Fruit fly (Drosophila melanogaster) whole organism, prepupa: Measurements from ENCODE around the gene Hrd3.

Source experiments
- Blimp-1 ChIP-seq: fragments of 200-800 bp; sonication (Bioruptor generic); optimal IDR thresholded peaks from 3 replicates; lab custom pipeline; 2017; ENCODE audit warnings: missing biosample characterization, missing genetic modification characterization, mild to moderate bottlenecking, moderate library complexity, missing genetic modification reagents
- CG10631 ChIP-seq: fragments of 200-800 bp; sonication (Bioruptor generic); optimal IDR thresholded peaks from 2 replicates; lab custom pipeline; 2016; ENCODE audit warnings: missing biosample characterization, missing genetic modification characterization
- CG10669 ChIP-seq: fragments of 200-800 bp; sonication (Bioruptor generic); optimal IDR thresholded peaks from 3 replicates; lab custom pipeline; 2018; ENCODE audit warnings: missing biosample characterization, mild to moderate bottlenecking, missing genetic modification characterization, moderate library complexity
- CG11294 ChIP-seq: fragments of 200-800 bp; sonication (Bioruptor generic); IDR thresholded peaks from 2 replicates; pipeline ENCODE4 v1.3.6; 2022; ENCODE audit warnings: missing biosample characterization, missing genetic modification characterization
- CG11762 ChIP-seq: fragments of 200-800 bp; sonication (Bioruptor generic); optimal IDR thresholded peaks from 3 replicates; lab custom pipeline; 2016; ENCODE audit warnings: missing biosample characterization, missing genetic modification characterization; ENCODE audit not compliant: insufficient read depth
- CG11902 ChIP-seq: fragments of 200-800 bp; sonication (Bioruptor generic); optimal IDR thresholded peaks from 3 replicates; lab custom pipeline; 2016; ENCODE audit warnings: missing biosample characterization, missing genetic modification characterization
- CG15336 ChIP-seq: fragments of 200-800 bp; sonication (Bioruptor generic); IDR thresholded peaks from 2 replicates; pipeline ENCODE4 v1.3.6; 2022; ENCODE audit warnings: missing biosample characterization, missing genetic modification characterization
- CG16779 ChIP-seq: fragments of 200-800 bp; sonication (Bioruptor generic); optimal IDR thresholded peaks from 3 replicates; lab custom pipeline; 2017; ENCODE audit warnings: missing biosample characterization, mild to moderate bottlenecking, missing genetic modification characterization
- CG3032 ChIP-seq: fragments of 200-800 bp; optimal IDR thresholded peaks from 2 replicates; lab custom pipeline; 2019; ENCODE audit warnings: missing biosample characterization, mild to moderate bottlenecking, missing genetic modification characterization, moderate library complexity
- CG31627 ChIP-seq: fragments of 200-800 bp; sonication (Bioruptor generic); optimal IDR thresholded peaks from 3 replicates; lab custom pipeline; 2016; ENCODE audit warnings: missing biosample characterization, missing genetic modification characterization
- CG32006 ChIP-seq: fragments of 200-800 bp; sonication (Bioruptor generic); optimal IDR thresholded peaks from 3 replicates; lab custom pipeline; 2017; ENCODE audit warnings: missing biosample characterization, mild to moderate bottlenecking, missing genetic modification characterization
- CG34406 ChIP-seq: fragments of 200-800 bp; sonication (Bioruptor generic); optimal IDR thresholded peaks from 3 replicates; lab custom pipeline; 2016; ENCODE audit warnings: missing biosample characterization, missing genetic modification characterization
- CG3919 ChIP-seq: fragments of 200-800 bp; sonication (Bioruptor generic); optimal IDR thresholded peaks from 3 replicates; lab custom pipeline; 2016; ENCODE audit warnings: missing biosample characterization, missing genetic modification characterization
- CG4318 ChIP-seq: fragments of 200-800 bp; sonication (Bioruptor generic); optimal IDR thresholded peaks from 3 replicates; lab custom pipeline; 2017; ENCODE audit warnings: missing biosample characterization, mild to moderate bottlenecking, missing genetic modification characterization
- CG6163 ChIP-seq: fragments of 200-800 bp; sonication (Bioruptor generic); IDR thresholded peaks from 3 replicates; pipeline ENCODE4 v1.3.6; 2022; ENCODE audit warnings: missing biosample characterization, missing genetic modification characterization
- CG6276 ChIP-seq: fragments of 200-800 bp; sonication (Bioruptor generic); optimal IDR thresholded peaks from 2 replicates; lab custom pipeline; 2017; ENCODE audit warnings: missing biosample characterization, mild to moderate bottlenecking, missing genetic modification characterization
- CG6792 ChIP-seq: fragments of 200-800 bp; sonication (Bioruptor generic); optimal IDR thresholded peaks from 3 replicates; lab custom pipeline; 2016; ENCODE audit warnings: missing biosample characterization, missing genetic modification characterization
- CG7368 ChIP-seq: fragments of 200-800 bp; sonication (Bioruptor generic); optimal IDR thresholded peaks from 3 replicates; lab custom pipeline; 2016; ENCODE audit warnings: missing biosample characterization, missing genetic modification characterization
- CG8119 ChIP-seq: fragments of 200-800 bp; sonication (Bioruptor generic); IDR thresholded peaks from 3 replicates; pipeline ENCODE4 v1.3.6; 2022; ENCODE audit warnings: missing biosample characterization, missing genetic modification characterization
- CG8319 ChIP-seq: fragments of 200-800 bp; sonication (Bioruptor generic); optimal IDR thresholded peaks from 3 replicates; lab custom pipeline; 2016; ENCODE audit warnings: missing biosample characterization, missing genetic modification characterization
- CG9139 ChIP-seq: fragments of 200-800 bp; sonication (Bioruptor generic); optimal IDR thresholded peaks from 3 replicates; lab custom pipeline; 2017; ENCODE audit warnings: missing biosample characterization, mild to moderate bottlenecking, missing genetic modification characterization
- Eip78C ChIP-seq: fragments of 200-800 bp; sonication (Bioruptor generic); peaks from one replicate; lab custom pipeline; 2016; ENCODE audit warnings: missing biosample characterization, missing genetic modification characterization
- Ets21C ChIP-seq: fragments of 200-800 bp; sonication (Bioruptor generic); optimal IDR thresholded peaks from 3 replicates; lab custom pipeline; 2016; ENCODE audit warnings: missing biosample characterization, missing genetic modification characterization
- Ets96B ChIP-seq: fragments of 200-800 bp; optimal IDR thresholded peaks from 2 replicates; lab custom pipeline; 2019; ENCODE audit warnings: missing biosample characterization, mild to moderate bottlenecking, missing genetic modification characterization, moderate library complexity
- Hr39 ChIP-seq: fragments of 200-800 bp; sonication (Bioruptor generic); optimal IDR thresholded peaks from 2 replicates; lab custom pipeline; 2016; ENCODE audit warnings: missing biosample characterization, missing genetic modification characterization
- Hr4 ChIP-seq: fragments of 200-800 bp; sonication (Bioruptor generic); optimal IDR thresholded peaks from 3 replicates; lab custom pipeline; 2016; ENCODE audit warnings: missing biosample characterization, missing genetic modification characterization
- Lpt ChIP-seq: fragments of 200-800 bp; sonication (Bioruptor generic); optimal IDR thresholded peaks from 3 replicates; lab custom pipeline; 2016; ENCODE audit warnings: missing biosample characterization, missing genetic modification characterization
- Met ChIP-seq: fragments of 200-800 bp; sonication (Bioruptor generic); optimal IDR thresholded peaks from 3 replicates; lab custom pipeline; 2016; ENCODE audit warnings: missing biosample characterization, missing genetic modification characterization
- OdsH ChIP-seq: fragments of 200-800 bp; sonication (Bioruptor generic); optimal IDR thresholded peaks from 3 replicates; lab custom pipeline; 2016; ENCODE audit warnings: missing biosample characterization, missing genetic modification characterization
- Smox ChIP-seq: fragments of 200-800 bp; sonication (Bioruptor generic); optimal IDR thresholded peaks from 3 replicates; lab custom pipeline; 2016; ENCODE audit warnings: missing biosample characterization, missing genetic modification characterization
- Sox14 ChIP-seq: fragments of 200-800 bp; sonication (Bioruptor generic); optimal IDR thresholded peaks from 3 replicates; lab custom pipeline; 2016; ENCODE audit warnings: missing biosample characterization, missing genetic modification characterization
- achi ChIP-seq: fragments of 200-800 bp; sonication (Bioruptor generic); optimal IDR thresholded peaks from 3 replicates; lab custom pipeline; 2016; ENCODE audit warnings: missing biosample characterization, missing genetic modification characterization
- acj6 ChIP-seq: fragments of 200-800 bp; sonication (Bioruptor generic); optimal IDR thresholded peaks from 3 replicates; lab custom pipeline; 2016; ENCODE audit warnings: missing biosample characterization, missing genetic modification characterization
- cyc ChIP-seq: fragments of 200-800 bp; sonication (Bioruptor generic); optimal IDR thresholded peaks from 3 replicates; lab custom pipeline; 2016; ENCODE audit warnings: missing biosample characterization, missing genetic modification characterization
- dac ChIP-seq: fragments of 200-800 bp; sonication (Bioruptor generic); optimal IDR thresholded peaks from 2 replicates; lab custom pipeline; 2017; ENCODE audit warnings: missing biosample characterization, mild to moderate bottlenecking, missing genetic modification characterization
- dsx ChIP-seq: fragments of 200-800 bp; optimal IDR thresholded peaks from 3 replicates; lab custom pipeline; 2019; ENCODE audit warnings: missing biosample characterization, mild to moderate bottlenecking, missing genetic modification characterization, moderate library complexity; ENCODE audit not compliant: poor library complexity, severe bottlenecking
- eg ChIP-seq: fragments of 200-800 bp; sonication (Bioruptor generic); IDR thresholded peaks from 3 replicates; pipeline ENCODE4 v1.3.6; 2022; ENCODE audit warnings: missing biosample characterization, missing genetic modification characterization
- esn ChIP-seq: fragments of 200-800 bp; sonication (Bioruptor generic); optimal IDR thresholded peaks from 2 replicates; lab custom pipeline; 2016; ENCODE audit warnings: missing biosample characterization, mild to moderate bottlenecking, missing genetic modification characterization, moderate library complexity
- fd59A ChIP-seq: fragments of 200-800 bp; sonication (Bioruptor generic); optimal IDR thresholded peaks from 2 replicates; lab custom pipeline; 2017; ENCODE audit warnings: missing biosample characterization, mild to moderate bottlenecking, missing genetic modification characterization, missing genetic modification reagents
- fd85E ChIP-seq: fragments of 200-800 bp; sonication (Bioruptor generic); optimal IDR thresholded peaks from 3 replicates; lab custom pipeline; 2016; ENCODE audit warnings: missing biosample characterization, missing genetic modification characterization
- fkh ChIP-seq: fragments of 200-800 bp; sonication (Bioruptor generic); optimal IDR thresholded peaks from 3 replicates; lab custom pipeline; 2017; ENCODE audit warnings: missing biosample characterization, mild to moderate bottlenecking, missing genetic modification characterization, moderate library complexity
- net ChIP-seq: fragments of 200-800 bp; sonication (Bioruptor generic); optimal IDR thresholded peaks from 3 replicates; lab custom pipeline; 2016; ENCODE audit warnings: missing biosample characterization, missing genetic modification characterization
- pdm3 ChIP-seq: fragments of 200-800 bp; sonication (Bioruptor generic); optimal IDR thresholded peaks from 3 replicates; lab custom pipeline; 2016; ENCODE audit warnings: missing biosample characterization, missing genetic modification characterization
- salr ChIP-seq, 2 experiments: fragments of 200-800 bp; sonication (Bioruptor generic); optimal IDR thresholded peaks; 3 replicates each; lab custom pipeline; 2016 to 2018; ENCODE audit warnings: missing biosample characterization in 2 of 2, missing genetic modification characterization in 2 of 2, mild to moderate bottlenecking in 1 of 2
- spab ChIP-seq: fragments of 200-800 bp; sonication (Bioruptor generic); optimal IDR thresholded peaks from 2 replicates; lab custom pipeline; 2017; ENCODE audit warnings: missing biosample characterization, mild to moderate bottlenecking, missing genetic modification characterization, missing genetic modification reagents
- ss ChIP-seq, 2 experiments: fragments of 200-800 bp; sonication (Bioruptor generic); optimal IDR thresholded peaks; 2 replicates in 1 of 2; 3 replicates in 1 of 2; lab custom pipeline; 2017 to 2018; ENCODE audit warnings: mild to moderate bottlenecking in 2 of 2, missing biosample characterization in 2 of 2, missing genetic modification characterization in 2 of 2, moderate library complexity in 1 of 2
- svp ChIP-seq: fragments of 200-800 bp; sonication (Bioruptor generic); peaks from one replicate; lab custom pipeline; 2016; ENCODE audit warnings: missing biosample characterization, missing genetic modification characterization
- vri ChIP-seq: fragments of 200-800 bp; sonication (Bioruptor generic); optimal IDR thresholded peaks from 3 replicates; lab custom pipeline; 2016; ENCODE audit warnings: missing biosample characterization, mild to moderate bottlenecking, missing genetic modification characterization

The Hrd3 gene

dm6 chr3R:23767417-23767853, 9.1 kb upstream of the Hrd3 start, which contains the start of the genes CG10214 and CG10375 (continued):
- peak; percentile 69 for TF ChIP-seq Hr4
- TF ChIP-seq CG11294 (GFP tag; lab: Robert Waterston, UW) = no peak
- TF ChIP-seq ss (GFP tag; optimal IDR thresholded peaks at IDR 0.05; lab: Kevin White, UChicago) = no peak
- TF ChIP-seq svp (GFP tag; lab: Kevin White, UChicago) = no peak
- no peak for TF ChIP-seq Lpt
- peak; percentile 70 for TF ChIP-seq Met
- TF ChIP-seq Ets96B (tag; lab: Kevin White, UChicago) = peak; percentile 53
- TF ChIP-seq CG11902 (GFP tag; lab: Kevin White, UChicago) = peak; percentile 45
- no peak for TF ChIP-seq CG16779 (tag; lab: Kevin White, UChicago)
- peak; percentile 75 for TF ChIP-seq CG3919 (GFP tag; lab: Kevin White, UChicago)
- peak; percentile 67 for TF ChIP-seq CG3032
- TF ChIP-seq, all 60 proteins: peak for 46

- TF ChIP-seq eg (peak; percentile 51; the same call in 2 of the 3 replicates), CG16779 (tag; lab: Kevin White, UChicago) (peak; percentile 69), salr (GFP tag; optimal IDR thresholded peaks at IDR 0.05; lab: Kevin White, UChicago) (no peak), vri (GFP tag; lab: Kevin White, UChicago) (no peak), acj6 (no peak), fkh (no peak), CG7368 (no peak), Hr39 (GFP tag; lab: Kevin White, UChicago) (no peak), Hr4 (peak; percentile 31), dsx (GFP tag; lab: Kevin White, UChicago) (peak; percentile 43), spab (GFP tag; lab: Kevin White, UChicago) (peak; percentile 51), CG8319 (GFP tag; lab: Kevin White, UChicago) (no peak), CG6276 (GFP tag; lab: Kevin White, UChicago) (peak; percentile 71), net (GFP tag; lab: Kevin White, UChicago) (peak; percentile 64), CG8119 (GFP tag; lab: Robert Waterston, UW) (peak; percentile 44; the same call in 1 of the 3 replicates), CG31627 (GFP tag; lab: Kevin White, UChicago) (no peak), CG34406 (peak; percentile 33), cyc (GFP tag; lab: Kevin White, UChicago) (no peak), Blimp-1 (GFP tag; lab: Kevin White, UChicago) (no peak), Smox (GFP tag; lab: Kevin White, UChicago) (peak; percentile 22), CG10631 (peak; percentile 28), Sox14 (GFP tag; lab: Kevin White, UChicago) (peak; percentile 29), CG32006 (GFP tag; lab: Kevin White, UChicago) (peak; percentile 54), pdm3 (GFP tag; lab: Kevin White, UChicago) (no peak), dac (GFP tag; lab: Kevin White, UChicago) (no peak), CG15336 (GFP tag; lab: Robert Waterston, UW) (peak; percentile 80), Ets21C (GFP tag; lab: Kevin White, UChicago) (no peak), CG4318 (GFP tag; lab: Kevin White, UChicago) (no peak), fd59A (GFP tag; lab: Kevin White, UChicago) (no peak), CG11762 (GFP tag; lab: Kevin White, UChicago) (no peak), esn (peak; percentile 31), CG9139 (GFP tag; lab: Kevin White, UChicago) (peak; percentile 60), fd85E (GFP tag; lab: Kevin White, UChicago) (no peak), CG11294 (GFP tag; lab: Robert Waterston, UW) (no peak), OdsH (GFP tag; lab: Kevin White, UChicago) (peak; percentile 2), CG3919 (GFP tag; lab: Kevin White, UChicago) (peak; percentile 9), Lpt (no peak), CG3032 (peak; percentile 62), Eip78C (peak; percentile 87), Ets96B (tag; lab: Kevin White, UChicago) (peak; percentile 54), achi (GFP tag; lab: Kevin White, UChicago) (peak; percentile 1), ss (GFP tag; optimal IDR thresholded peaks at IDR 0.05; lab: Kevin White, UChicago) (peak; percentile 81 to 82), CG6163 (GFP tag; lab: Robert Waterston, UW) (peak; percentile 44), CG10669 (GFP tag; lab: Kevin White, UChicago) (peak; percentile 46), CG6792 (GFP tag; lab: Kevin White, UChicago) (peak; percentile 32)
Measured at dm6 chr3R:23763622-23764273, 5.4 kb upstream of the Hrd3 start, which contains the start of gene Lsd-1. Gene Lsd-1 (plus strand): TSS chr3R:23763857.
